Fruit fly (Drosophila melanogaster): ENCODE data around the gene Ir94c.

The Ir94c gene

dm6 chr3R:22147426-22147825 lies 28.2 kb upstream of the Ir94c start (continued):
- TF ChIP-seq gcm (GFP tag; optimal IDR thresholded peaks at IDR 0.05) (peak; percentile 14), D19A (tag; optimal IDR thresholded peaks at IDR 0.05) (peak; percentile 3), Vsx1 (GFP tag; optimal IDR thresholded peaks at IDR 0.05) (peak; percentile 48), stc (GFP tag; IDR thresholded peaks at IDR 0.05) (no peak), CG7987 (GFP tag; optimal IDR thresholded peaks at IDR 0.05) (peak; percentile 66), fru (optimal IDR thresholded peaks at IDR 0.05) (no peak), CG6254 (GFP tag; optimal IDR thresholded peaks at IDR 0.05) (peak; percentile 44), E2f1 (GFP tag; IDR thresholded peaks at IDR 0.05) (no peak), jing (GFP tag; optimal IDR thresholded peaks at IDR 0.05) (no peak), sens (GFP tag) (peak; percentile 91), CG10147 (GFP tag; optimal IDR thresholded peaks at IDR 0.05) (no peak), al (GFP tag; IDR thresholded peaks at IDR 0.05) (no peak), abd-A (tag; optimal IDR thresholded peaks at IDR 0.05) (no peak), cg (GFP tag; optimal IDR thresholded peaks at IDR 0.05) (peak; percentile 32), stwl (tag; optimal IDR thresholded peaks at IDR 0.05) (peak; percentile 39), CG7556 (GFP tag; optimal IDR thresholded peaks at IDR 0.05) (peak; percentile 56), CG14965 (GFP tag; optimal IDR thresholded peaks at IDR 0.05; ENCODE audit: borderline replicate concordance) (peak; percentile 11), Hr51 (GFP tag; optimal IDR thresholded peaks at IDR 0.05) (peak in 1 of 2 experiments; percentile 46), CG6683 (GFP tag; optimal IDR thresholded peaks at IDR 0.05) (peak; percentile 47), CG16813 (GFP tag; IDR thresholded peaks at IDR 0.05; ENCODE audit: partially characterized antibody) (no peak), Neu2 (GFP tag; optimal IDR thresholded peaks at IDR 0.05; ENCODE audit: borderline replicate concordance) (peak; percentile 49), dmrt99B (tag; optimal IDR thresholded peaks at IDR 0.05) (peak; percentile 30), CG6813 (GFP tag; optimal IDR thresholded peaks at IDR 0.05) (peak; percentile 88), CG10321 (GFP tag; IDR thresholded peaks at IDR 0.05) (no peak), D (optimal IDR thresholded peaks at IDR 0.05) (no peak), D (GFP tag; optimal IDR thresholded peaks at IDR 0.05) (peak; percentile 65), Lhr (GFP tag; optimal IDR thresholded peaks at IDR 0.05) (peak; percentile 25), Six4 (GFP tag; optimal IDR thresholded peaks at IDR 0.05) (peak; percentile 29), Spps (tag; optimal IDR thresholded peaks at IDR 0.05) (peak; percentile 67), vnd (GFP tag; IDR thresholded peaks at IDR 0.05; ENCODE audit: partially characterized antibody) (no peak), scrt (GFP tag; optimal IDR thresholded peaks at IDR 0.05) (peak; percentile 48), phol (tag; optimal IDR thresholded peaks at IDR 0.05) (no peak), ap (GFP tag; IDR thresholded peaks at IDR 0.05) (no peak; the same call in 1 of the 2 replicates), CG11398 (GFP tag; optimal IDR thresholded peaks at IDR 0.05) (peak; percentile 61), CG17385 (GFP tag; optimal IDR thresholded peaks at IDR 0.05) (no peak), Bdp1 (GFP tag; optimal IDR thresholded peaks at IDR 0.05) (peak; percentile 35), sqz (GFP tag; optimal IDR thresholded peaks at IDR 0.05) (peak; percentile 47), ttk (GFP tag; IDR thresholded peaks at IDR 0.05) (no peak), CG17359 (tag; optimal IDR thresholded peaks at IDR 0.05) (peak; percentile 28), MTF-1 (GFP tag; optimal IDR thresholded peaks at IDR 0.05; ENCODE audit: borderline replicate concordance) (peak; percentile 73), CG9727 (GFP tag; optimal IDR thresholded peaks at IDR 0.05) (peak; percentile 76), Dfd (GFP tag; optimal IDR thresholded peaks at IDR 0.05) (no peak), CG10267 (tag; optimal IDR thresholded peaks at IDR 0.05) (peak; percentile 6), CG7745 (tag; optimal IDR thresholded peaks at IDR 0.05) (peak; percentile 90), fd102C (GFP tag; optimal IDR thresholded peaks at IDR 0.05) (peak; percentile 99), CG8388 (GFP tag; optimal IDR thresholded peaks at IDR 0.05) (no peak), ci (GFP tag; IDR thresholded peaks at IDR 0.05) (no peak), CG33213 (GFP tag; optimal IDR thresholded peaks at IDR 0.05) (peak; percentile 34), fd64A (GFP tag; optimal IDR thresholded peaks at IDR 0.05) (peak; percentile 69), HmgZ (tag; optimal IDR thresholded peaks at IDR 0.05) (no peak)

All from whole organism, embryonic.